Fruit fly (Drosophila melanogaster) whole organism, embryonic: ENCODE data around the gene r-l.

Experiments used
- ATbp ChIP-seq: fragments of 200-800 bp; sonication (Bioruptor generic); optimal IDR thresholded peaks from 2 replicates; lab custom pipeline; 2017; ENCODE audit warnings: missing biosample characterization, mild to moderate bottlenecking, missing genetic modification characterization, missing genetic modification reagents
- Bgb ChIP-seq: fragments of 200-800 bp; sonication (Bioruptor generic); IDR thresholded peaks from 2 replicates; pipeline ENCODE4 v1.3.6; 2022; ENCODE audit warnings: missing biosample characterization, missing genetic modification characterization; ENCODE audit not compliant: partially characterized antibody
- CG10462 ChIP-seq: fragments of 200-800 bp; sonication (Bioruptor generic); optimal IDR thresholded peaks from 2 replicates; lab custom pipeline; 2016; ENCODE audit warnings: missing biosample characterization, missing genetic modification characterization
- CG10979 ChIP-seq: fragments of 200-800 bp; sonication (Bioruptor generic); optimal IDR thresholded peaks from 2 replicates; lab custom pipeline; 2018; ENCODE audit warnings: missing biosample characterization, mild to moderate bottlenecking, missing genetic modification characterization, moderate library complexity
- CG11247 ChIP-seq: fragments of 200-800 bp; sonication (Bioruptor generic); IDR thresholded peaks from 2 replicates; pipeline ENCODE4 v1.3.6; 2022; ENCODE audit warnings: missing biosample characterization, missing genetic modification characterization
- CG12769 ChIP-seq: fragments of 200-800 bp; sonication (Bioruptor generic); optimal IDR thresholded peaks from 2 replicates; lab custom pipeline; 2019; ENCODE audit warnings: missing biosample characterization, mild to moderate bottlenecking, missing genetic modification characterization, moderate library complexity
- CG14014 ChIP-seq: fragments of 200-800 bp; sonication (Bioruptor generic); IDR thresholded peaks from 2 replicates; pipeline ENCODE4 v1.3.6; 2022; ENCODE audit warnings: missing biosample characterization, missing genetic modification characterization
- CG1603 ChIP-seq: fragments of 200-800 bp; sonication (Bioruptor generic); optimal IDR thresholded peaks from 2 replicates; lab custom pipeline; 2019; ENCODE audit warnings: missing biosample characterization, mild to moderate bottlenecking, missing genetic modification characterization, moderate library complexity
- CG16813 ChIP-seq: fragments of 200-800 bp; sonication (Bioruptor generic); IDR thresholded peaks from 3 replicates; pipeline ENCODE4 v1.3.6; 2022; ENCODE audit warnings: missing biosample characterization, missing genetic modification characterization; ENCODE audit not compliant: partially characterized antibody
- CG17328 ChIP-seq: fragments of 200-800 bp; sonication (Bioruptor generic); IDR thresholded peaks from 2 replicates; pipeline ENCODE4 v1.3.6; 2022; ENCODE audit warnings: missing biosample characterization, missing genetic modification characterization
- CG2120 ChIP-seq: fragments of 200-800 bp; sonication (Bioruptor generic); optimal IDR thresholded peaks from 3 replicates; lab custom pipeline; 2016; ENCODE audit warnings: missing biosample characterization, missing genetic modification characterization
- CG2199 ChIP-seq: fragments of 200-800 bp; sonication (Bioruptor generic); IDR thresholded peaks from 3 replicates; pipeline ENCODE4 v1.3.6; 2022; ENCODE audit warnings: missing biosample characterization, missing genetic modification characterization
- CG2889 ChIP-seq: fragments of 200-800 bp; sonication (Bioruptor generic); IDR thresholded peaks from 3 replicates; pipeline ENCODE4 v1.3.6; 2022; ENCODE audit warnings: missing biosample characterization, missing genetic modification characterization
- CG32532 ChIP-seq: fragments of 200-800 bp; sonication (Bioruptor generic); IDR thresholded peaks from 2 replicates; pipeline ENCODE4 v1.3.6; 2022; ENCODE audit warnings: missing biosample characterization, missing genetic modification characterization
- CG4328 ChIP-seq: fragments of 200-800 bp; sonication (Bioruptor generic); optimal IDR thresholded peaks from 3 replicates; lab custom pipeline; 2017; ENCODE audit warnings: missing biosample characterization, missing genetic modification reagents, missing genetic modification characterization
- CG6854 ChIP-seq: fragments of 200-800 bp; sonication (Bioruptor generic); optimal IDR thresholded peaks from 3 replicates; lab custom pipeline; 2017; ENCODE audit warnings: missing biosample characterization, mild to moderate bottlenecking, missing genetic modification characterization
- CG7357 ChIP-seq: fragments of 200-800 bp; sonication (Bioruptor generic); IDR thresholded peaks from 3 replicates; pipeline ENCODE4 v1.3.6; 2022; ENCODE audit warnings: missing biosample characterization, missing genetic modification characterization
- CG7372 ChIP-seq: fragments of 200-800 bp; sonication (Bioruptor generic); IDR thresholded peaks from 2 replicates; pipeline ENCODE4 v1.3.6; 2022; ENCODE audit warnings: missing biosample characterization, missing genetic modification characterization
- CG8290 ChIP-seq, 3 experiments: fragments of 200-800 bp; sonication (Bioruptor generic); optimal IDR thresholded peaks; 2 replicates each; lab custom pipeline; 2016 to 2019; ENCODE audit warnings: missing biosample characterization in 3 of 3, missing genetic modification characterization in 3 of 3, mild to moderate bottlenecking in 2 of 3, moderate library complexity in 1 of 3
- Elba2 ChIP-seq: fragments of 200-800 bp; sonication (Bioruptor generic); optimal IDR thresholded peaks from 3 replicates; lab custom pipeline; 2016; ENCODE audit warnings: missing biosample characterization, missing genetic modification characterization
- H15 ChIP-seq: fragments of 200-800 bp; sonication (Bioruptor generic); IDR thresholded peaks from 3 replicates; pipeline ENCODE4 v1.3.6; 2022; ENCODE audit warnings: missing biosample characterization, missing genetic modification characterization
- HLH3B ChIP-seq: fragments of 200-800 bp; sonication (Bioruptor generic); IDR thresholded peaks from 2 replicates; pipeline ENCODE4 v1.3.6; 2022; ENCODE audit warnings: missing biosample characterization, missing genetic modification characterization
- Hr51 ChIP-seq, 2 experiments: fragments of 200-800 bp; sonication (Bioruptor generic); optimal IDR thresholded peaks; 2 replicates in 1 of 2; 3 replicates in 1 of 2; lab custom pipeline; 2016 to 2018; ENCODE audit warnings: missing biosample characterization in 2 of 2, missing genetic modification characterization in 2 of 2, mild to moderate bottlenecking in 1 of 2, moderate library complexity in 1 of 2
- Kr ChIP-seq: fragments of 200-800 bp; sonication (Bioruptor generic); optimal IDR thresholded peaks from 2 replicates; lab custom pipeline; 2017; ENCODE audit warnings: missing biosample characterization, mild to moderate bottlenecking, missing genetic modification characterization
- Oli ChIP-seq: fragments of 200-800 bp; sonication (Bioruptor generic); optimal IDR thresholded peaks from 2 replicates; lab custom pipeline; 2018; ENCODE audit warnings: missing biosample characterization, mild to moderate bottlenecking, missing genetic modification characterization, moderate library complexity
- Ptx1 ChIP-seq: fragments of 200-800 bp; sonication (Bioruptor generic); IDR thresholded peaks from 2 replicates; pipeline ENCODE4 v1.3.6; 2022; ENCODE audit warnings: missing biosample characterization, missing genetic modification characterization
- Rfx ChIP-seq: fragments of 200-800 bp; sonication (Bioruptor generic); IDR thresholded peaks from 2 replicates; pipeline ENCODE4 v1.3.6; 2022; ENCODE audit warnings: missing biosample characterization, missing genetic modification characterization
- Sin3A ChIP-seq: fragments of >200 bp; optimal IDR thresholded peaks from 2 replicates; lab custom pipeline; 2018
- Spps ChIP-seq: fragments of 200-800 bp; sonication (Bioruptor generic); optimal IDR thresholded peaks from 2 replicates; lab custom pipeline; 2018; ENCODE audit warnings: missing biosample characterization, mild to moderate bottlenecking, missing genetic modification characterization
- Sry-β ChIP-seq: fragments of 200-800 bp; sonication (Bioruptor generic); optimal IDR thresholded peaks from 2 replicates; lab custom pipeline; 2018; ENCODE audit warnings: missing biosample characterization, mild to moderate bottlenecking, missing genetic modification characterization, moderate library complexity
- Sry-δ ChIP-seq: fragments of 200-800 bp; sonication (Bioruptor generic); optimal IDR thresholded peaks from 2 replicates; lab custom pipeline; 2016; ENCODE audit warnings: missing biosample characterization, missing genetic modification characterization
- Trl ChIP-seq, 3 experiments: fragments of >200 bp in 2 of 3; fragments of 200-800 bp in 1 of 3; sonication (Bioruptor generic) in 1 of 3; optimal IDR thresholded peaks; 2 replicates in 1 of 3; 3 replicates in 2 of 3; lab custom pipeline; 2016 to 2017; ENCODE audit warnings: missing biosample characterization in 1 of 3, missing genetic modification characterization in 1 of 3
- Xbp1 ChIP-seq: fragments of 200-800 bp; sonication (Bioruptor generic); optimal IDR thresholded peaks from 3 replicates; lab custom pipeline; 2016; ENCODE audit warnings: missing biosample characterization, mild to moderate bottlenecking, missing genetic modification characterization
- Xrp1 ChIP-seq: fragments of 200-800 bp; sonication (Bioruptor generic); IDR thresholded peaks from 2 replicates; pipeline ENCODE4 v1.3.6; 2022; ENCODE audit warnings: missing biosample characterization, missing genetic modification characterization
- btn ChIP-seq: fragments of 200-800 bp; sonication (Bioruptor generic); optimal IDR thresholded peaks from 2 replicates; lab custom pipeline; 2016; ENCODE audit warnings: missing biosample characterization, missing genetic modification characterization
- ewg ChIP-seq: fragments of 200-800 bp; sonication (Bioruptor generic); optimal IDR thresholded peaks from 3 replicates; lab custom pipeline; 2017; ENCODE audit warnings: mild to moderate bottlenecking, missing biosample characterization, missing genetic modification reagents, missing genetic modification characterization
- ftz-f1 ChIP-seq: fragments of 200-800 bp; sonication (Bioruptor generic); optimal IDR thresholded peaks from 2 replicates; lab custom pipeline; 2016; ENCODE audit warnings: missing biosample characterization, missing genetic modification characterization
- grau ChIP-seq: fragments of 200-800 bp; optimal IDR thresholded peaks from 3 replicates; lab custom pipeline; 2019; ENCODE audit warnings: missing biosample characterization, mild to moderate bottlenecking, missing genetic modification characterization, moderate library complexity
- her ChIP-seq: fragments of 200-800 bp; sonication (Bioruptor generic); optimal IDR thresholded peaks from 2 replicates; lab custom pipeline; 2016; ENCODE audit warnings: missing biosample characterization, missing genetic modification characterization
- jumu ChIP-seq: fragments of 200-800 bp; sonication (Bioruptor generic); optimal IDR thresholded peaks from 3 replicates; lab custom pipeline; 2016; ENCODE audit warnings: missing biosample characterization, missing genetic modification characterization
- kay ChIP-seq: fragments of 200-800 bp; sonication (Bioruptor generic); optimal IDR thresholded peaks from 2 replicates; lab custom pipeline; 2016; ENCODE audit warnings: missing biosample characterization, missing genetic modification characterization
- prd ChIP-seq, 3 experiments: fragments of >200 bp in 2 of 3; fragments of 200-800 bp in 1 of 3; sonication (Bioruptor generic) in 1 of 3; optimal IDR thresholded peaks in 2 of 3; IDR thresholded peaks in 1 of 3; 2 replicates in 2 of 3; 3 replicates in 1 of 3; pipeline versions ENCODE4 v1.3.6 to Lab custom; 2017 to 2022; ENCODE audit warnings: missing biosample characterization in 1 of 3, missing genetic modification characterization in 1 of 3
- pum ChIP-seq: fragments of 200-800 bp; sonication (Bioruptor generic); optimal IDR thresholded peaks from 2 replicates; lab custom pipeline; 2016; ENCODE audit warnings: missing biosample characterization, missing genetic modification characterization
- sens ChIP-seq: fragments of 200-800 bp; sonication (Bioruptor generic); peaks from one replicate; lab custom pipeline; 2016; ENCODE audit warnings: missing biosample characterization, missing genetic modification characterization
- sob ChIP-seq: fragments of 200-800 bp; sonication (Bioruptor generic); IDR thresholded peaks from 2 replicates; pipeline ENCODE4 v1.3.6; 2022; ENCODE audit warnings: missing biosample characterization, missing genetic modification characterization
- tll ChIP-seq, 2 experiments: fragments of 200-800 bp in 1 of 2; fragments of >200 bp in 1 of 2; sonication (Bioruptor generic) in 1 of 2; optimal IDR thresholded peaks; 2 replicates each; lab custom pipeline; 2017 to 2019; ENCODE audit warnings: missing biosample characterization in 2 of 2, missing genetic modification characterization in 2 of 2, mild to moderate bottlenecking in 1 of 2, moderate library complexity in 1 of 2
- zen ChIP-seq: fragments of 200-800 bp; sonication (Bioruptor generic); optimal IDR thresholded peaks from 3 replicates; lab custom pipeline; 2018; ENCODE audit warnings: missing biosample characterization, mild to moderate bottlenecking, missing genetic modification characterization, moderate library complexity
- zfh1 ChIP-seq: fragments of 200-800 bp; sonication (Bioruptor generic); IDR thresholded peaks from 3 replicates; pipeline ENCODE4 v1.3.6; 2022; ENCODE audit warnings: missing biosample characterization, missing genetic modification characterization

The r-l gene

dm6 chr3R:21065696-21066080 is 7.4 kb downstream of the r-l start (continued):
- TF ChIP-seq CG17328 (GFP tag; lab: Robert Waterston, UW) (0 out of 2 replicates have a peak, but pooled peaks have one; percentile 24), Xbp1 (GFP tag; lab: Kevin White, UChicago) (no peak), CG14014 (peak; percentile 28; the same call in 1 of the 2 replicates), Xrp1 (GFP tag; lab: Robert Waterston, UW) (no peak), CG8290 (GFP tag; optimal IDR thresholded peaks at IDR 0.05; lab: Kevin White, UChicago) (no peak), CG8290 (tag; optimal IDR thresholded peaks at IDR 0.05; lab: Kevin White, UChicago) (peak in 1 of 2 experiments; percentile 48), Sin3A (lab: Kevin White, UChicago) (no peak), CG7372 (no peak), tll (GFP tag; optimal IDR thresholded peaks at IDR 0.05; lab: Kevin White, UChicago) (no peak), Elba2 (GFP tag; lab: Kevin White, UChicago) (no peak), CG7357 (no peak), CG4328 (no peak), CG12769 (tag; lab: Kevin White, UChicago) (peak; percentile 54), her (GFP tag; lab: Kevin White, UChicago) (peak; percentile 12), CG2120 (GFP tag; lab: Kevin White, UChicago) (no peak), HLH3B (0 out of 2 replicates have a peak, but pooled peaks have one; percentile 21), Sry-δ (GFP tag; lab: Kevin White, UChicago) (no peak), Hr51 (GFP tag; optimal IDR thresholded peaks at IDR 0.05; lab: Kevin White, UChicago) (no peak), ATbp (GFP tag; lab: Kevin White, UChicago) (no peak), grau (tag; lab: Kevin White, UChicago) (peak; percentile 89), Bgb (no peak), CG6854 (GFP tag; lab: Kevin White, UChicago) (no peak), Ptx1 (GFP tag; lab: Robert Waterston, UW) (0 out of 2 replicates have a peak, but pooled peaks have one; percentile 17), Rfx (GFP tag; lab: Robert Waterston, UW) (peak; percentile 30; the same call in 1 of the 2 replicates), H15 (GFP tag; lab: Robert Waterston, UW) (peak; percentile 30; the same call in 1 of the 3 replicates), CG16813 (no peak), CG11247 (GFP tag; lab: Robert Waterston, UW) (no peak), zen (tag; lab: Kevin White, UChicago) (no peak), sens (GFP tag; lab: Kevin White, UChicago) (peak; percentile 66), CG10462 (no peak), btn (GFP tag; lab: Kevin White, UChicago) (no peak), zfh1 (0 out of 3 replicates have a peak, but pooled peaks have one; percentile 24), Sry-β (GFP tag; lab: Kevin White, UChicago) (no peak), Spps (tag; lab: Kevin White, UChicago) (no peak), CG32532 (GFP tag; lab: Robert Waterston, UW) (peak; percentile 24; the same call in 1 of the 2 replicates), ewg (no peak), sob (GFP tag; lab: Robert Waterston, UW) (peak; percentile 40; the same call in 1 of the 2 replicates), CG10979 (tag; lab: Kevin White, UChicago) (no peak), jumu (GFP tag; lab: Kevin White, UChicago) (no peak), CG2889 (GFP tag; lab: Robert Waterston, UW) (0 out of 3 replicates have a peak, but pooled peaks have one; percentile 10), prd (optimal IDR thresholded peaks at IDR 0.05; lab: Kevin White, UChicago) (no peak), prd (GFP tag; IDR thresholded peaks at IDR 0.05; lab: Robert Waterston, UW) (0 out of 3 replicates have a peak, but pooled peaks have one; percentile 14), kay (GFP tag; lab: Kevin White, UChicago) (peak; percentile 51), CG1603 (peak; percentile 28), Kr (GFP tag; lab: Kevin White, UChicago) (no peak), Trl (optimal IDR thresholded peaks at IDR 0.05; lab: Kevin White, UChicago) (peak in 1 of 2 experiments; percentile 31), Trl (GFP tag; optimal IDR thresholded peaks at IDR 0.05; lab: Kevin White, UChicago) (no peak), ftz-f1 (GFP tag; lab: Kevin White, UChicago) (peak; percentile 32), Oli (tag; lab: Kevin White, UChicago) (peak; percentile 18), CG2199 (GFP tag; lab: Robert Waterston, UW) (peak; percentile 62; the same call in 1 of the 3 replicates), pum (GFP tag; lab: Kevin White, UChicago) (no peak)
